Worm (Caenorhabditis elegans) whole organism, L3 larva: Measurements from ENCODE around the gene ZK1055.6.

Experiments used
- R02D3.7 ChIP-seq: fragments of 150-350 bp; optimal IDR thresholded peaks from 2 replicates; lab custom pipeline; 2014; ENCODE audit warnings: missing biosample characterization, missing genetic modification characterization
- ceh-16 ChIP-seq: sonication (generic microtip); optimal IDR thresholded peaks from 2 replicates; lab custom pipeline; 2017; ENCODE audit warnings: missing biosample characterization, missing genetic modification characterization
- ceh-28 ChIP-seq: fragments of 150-350 bp; optimal IDR thresholded peaks from 2 replicates; lab custom pipeline; 2014; ENCODE audit warnings: missing biosample characterization, missing genetic modification reagents, missing genetic modification characterization
- ceh-9 ChIP-seq: sonication (generic microtip); optimal IDR thresholded peaks from 2 replicates; lab custom pipeline; 2018; ENCODE audit warnings: missing biosample characterization, missing genetic modification characterization
- daf-12 ChIP-seq: fragments of 150-350 bp; optimal IDR thresholded peaks from 2 replicates; lab custom pipeline; 2014; ENCODE audit warnings: missing biosample characterization, missing genetic modification reagents, missing genetic modification characterization
- egl-27 ChIP-seq: sonication (generic microtip); optimal IDR thresholded peaks from 4 replicates; lab custom pipeline; 2017; ENCODE audit warnings: missing biosample characterization, missing genetic modification reagents, missing genetic modification characterization
- egl-5 ChIP-seq: fragments of 150-350 bp; optimal IDR thresholded peaks from 2 replicates; lab custom pipeline; 2017; ENCODE audit warnings: missing biosample characterization, missing genetic modification reagents, missing genetic modification characterization, inconsistent platforms
- elt-1 ChIP-seq: fragments of 150-350 bp; optimal IDR thresholded peaks from 2 replicates; lab custom pipeline; 2014; ENCODE audit warnings: missing biosample characterization, missing genetic modification characterization
- elt-2 ChIP-seq: sonication (generic microtip); optimal IDR thresholded peaks from 2 replicates; lab custom pipeline; 2016; ENCODE audit warnings: missing genetic modification reagents, mild to moderate bottlenecking, missing genetic modification characterization, missing compliant biosample characterization
- elt-3 ChIP-seq, 3 experiments: fragments of 150-350 bp in 1 of 3; sonication (generic microtip) in 2 of 3; optimal IDR thresholded peaks; 2 replicates in 2 of 3; 4 replicates in 1 of 3; lab custom pipeline; 2014 to 2017; ENCODE audit warnings: missing biosample characterization in 3 of 3, missing genetic modification characterization in 3 of 3
- fkh-10 ChIP-seq: sonication (generic microtip); optimal IDR thresholded peaks from 2 replicates; lab custom pipeline; 2017; ENCODE audit warnings: missing biosample characterization, missing genetic modification reagents, missing genetic modification characterization
- fkh-2 ChIP-seq: fragments of 150-350 bp; optimal IDR thresholded peaks from 2 replicates; lab custom pipeline; 2014; ENCODE audit warnings: missing biosample characterization, missing genetic modification reagents, missing genetic modification characterization
- jun-1 ChIP-seq: fragments of 150-350 bp; optimal IDR thresholded peaks from 2 replicates; lab custom pipeline; 2014; ENCODE audit warnings: missing biosample characterization, missing genetic modification reagents, missing genetic modification characterization
- lin-39 ChIP-seq: fragments of 150-350 bp; optimal IDR thresholded peaks from 2 replicates; lab custom pipeline; 2018; ENCODE audit warnings: missing biosample characterization, missing genetic modification reagents, missing genetic modification characterization
- mdl-1 ChIP-seq: fragments of 150-350 bp; optimal IDR thresholded peaks from 2 replicates; lab custom pipeline; 2014; ENCODE audit warnings: missing biosample characterization, missing genetic modification characterization
- mml-1 ChIP-seq: fragments of 150-350 bp; sonication (generic microtip); optimal IDR thresholded peaks from 3 replicates; lab custom pipeline; 2014; ENCODE audit warnings: missing biosample characterization, missing genetic modification characterization
- nhr-11 ChIP-seq: fragments of 150-350 bp; optimal IDR thresholded peaks from 2 replicates; lab custom pipeline; 2014; ENCODE audit warnings: missing biosample characterization, missing genetic modification characterization
- nhr-23 ChIP-seq: fragments of 150-350 bp; optimal IDR thresholded peaks from 2 replicates; lab custom pipeline; 2014; ENCODE audit warnings: missing biosample characterization, missing genetic modification reagents, missing genetic modification characterization
- nhr-237 ChIP-seq: fragments of 150-350 bp; optimal IDR thresholded peaks from 2 replicates; lab custom pipeline; 2014; ENCODE audit warnings: missing biosample characterization, missing genetic modification characterization
- nhr-25 ChIP-seq: sonication (generic microtip); optimal IDR thresholded peaks from 2 replicates; lab custom pipeline; 2017; ENCODE audit warnings: missing biosample characterization, missing genetic modification characterization
- nhr-67 ChIP-seq: fragments of 150-350 bp; optimal IDR thresholded peaks from 2 replicates; lab custom pipeline; 2014; ENCODE audit warnings: missing biosample characterization, missing genetic modification characterization
- pha-4 ChIP-seq: fragments of 150-350 bp; optimal IDR thresholded peaks from 2 replicates; lab custom pipeline; 2014; ENCODE audit warnings: missing biosample characterization, missing genetic modification reagents, missing genetic modification characterization
- pqm-1 ChIP-seq: fragments of 150-350 bp; optimal IDR thresholded peaks from 2 replicates; lab custom pipeline; 2017; ENCODE audit warnings: missing biosample characterization, missing genetic modification characterization, inconsistent platforms
- tbx-2 ChIP-seq: sonication (generic microtip); optimal IDR thresholded peaks from 2 replicates; lab custom pipeline; 2016; ENCODE audit warnings: mild to moderate bottlenecking, missing genetic modification characterization, missing compliant biosample characterization
- unc-39 ChIP-seq: sonication (generic microtip); optimal IDR thresholded peaks from 4 replicates; lab custom pipeline; 2017; ENCODE audit warnings: missing biosample characterization, missing genetic modification characterization
- zag-1 ChIP-seq: fragments of 150-350 bp; optimal IDR thresholded peaks from 2 replicates; lab custom pipeline; 2014; ENCODE audit warnings: missing biosample characterization, missing genetic modification characterization
- ztf-11 ChIP-seq: fragments of 150-350 bp; optimal IDR thresholded peaks from 2 replicates; lab custom pipeline; 2014; ENCODE audit warnings: missing biosample characterization, missing genetic modification characterization
- ztf-4 ChIP-seq: fragments of 150-350 bp; optimal IDR thresholded peaks from 2 replicates; lab custom pipeline; 2014; ENCODE audit warnings: missing biosample characterization, missing genetic modification characterization

The ZK1055.6 gene

DNA sequence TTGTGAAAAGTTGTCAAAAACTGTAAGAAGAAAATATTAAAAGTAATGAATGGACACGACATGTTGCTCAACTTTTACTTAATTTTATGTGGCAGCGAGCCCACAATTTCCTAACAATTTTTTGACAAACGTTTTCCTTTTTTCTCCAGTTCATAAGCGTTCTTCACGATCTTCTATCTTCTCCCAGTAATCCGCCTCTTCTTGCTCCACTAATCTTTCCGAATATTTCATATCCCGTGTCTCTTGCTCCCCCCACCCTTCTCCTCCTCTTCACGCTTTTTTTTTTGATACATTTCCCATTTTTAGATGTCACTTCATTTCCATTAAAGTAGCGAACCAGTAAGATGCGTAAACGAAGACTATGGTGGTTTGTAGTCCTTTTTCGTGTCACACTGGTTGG is 30.5 kb upstream of the ZK1055.6 start, which contains the start of gene scd-2:
Gene scd-2, plus strand, starts transcription at position 301 of the 400 bp plus-strand sequence.
- TF ChIP-seq nhr-67 (tag; lab: Kevin White, UChicago) (no peak), fkh-2 (no peak), nhr-25 (no peak), elt-2 (tag; lab: Kevin White, UChicago) (no peak), ceh-28 (tag; lab: Kevin White, UChicago) (no peak), daf-12 (no peak), egl-5 (tag; lab: Kevin White, UChicago) (no peak), nhr-23 (tag; lab: Kevin White, UChicago) (no peak), ztf-4 (tag; lab: Kevin White, UChicago) (no peak), R02D3.7 (tag; lab: Kevin White, UChicago) (no peak), mdl-1 (tag; lab: Kevin White, UChicago) (no peak)
- TF ChIP-seq, all 47 proteins: peak for 0

DNA sequence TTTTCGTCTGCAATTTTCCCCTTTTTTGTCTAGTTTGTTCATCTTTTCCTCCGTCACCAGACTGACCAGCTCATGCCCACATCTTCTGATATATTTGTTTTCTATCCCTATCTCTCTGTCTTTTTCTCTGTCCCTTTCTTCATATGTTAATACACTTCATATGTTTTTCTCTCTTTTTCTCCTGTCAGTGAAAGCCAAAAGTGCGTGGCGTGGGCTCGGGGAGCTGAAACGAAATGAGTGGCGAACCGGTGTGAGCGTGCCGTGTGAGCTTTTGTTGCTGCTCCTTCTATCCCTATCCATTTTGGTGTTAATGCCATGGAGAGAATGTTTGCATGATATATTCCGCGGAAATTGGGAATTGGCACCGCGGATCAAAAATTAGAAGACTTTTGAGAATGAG is 29.5 kb upstream of the ZK1055.6 start:
- TF ChIP-seq nhr-11 (tag; lab: Kevin White, UChicago) (no peak), elt-1 (tag; lab: Kevin White, UChicago) (no peak), zag-1 (tag; lab: Kevin White, UChicago) (no peak), lin-39 (tag; lab: Kevin White, UChicago) (no peak), ceh-28 (tag; lab: Kevin White, UChicago) (no peak), ceh-9 (tag; lab: Kevin White, UChicago) (no peak), egl-27 (tag; lab: Kevin White, UChicago) (no peak)

DNA sequence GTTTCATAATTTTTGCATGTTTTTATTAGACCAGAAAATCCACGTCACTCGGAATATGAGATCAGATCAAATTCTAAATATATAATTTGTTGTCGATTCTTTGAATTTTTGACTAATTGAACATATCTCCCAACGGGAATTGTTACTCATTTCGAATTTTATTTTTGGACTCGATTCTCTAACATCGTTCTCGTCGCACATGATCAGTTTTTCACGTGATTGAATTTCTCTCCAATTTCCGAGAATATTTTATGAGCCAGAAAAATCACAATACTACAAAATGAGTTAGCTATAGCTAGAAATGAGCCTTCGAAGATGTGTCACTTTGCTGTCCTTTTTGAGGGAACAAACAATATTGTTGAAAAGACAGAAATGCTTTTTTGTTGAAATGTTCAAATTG is 28.4 kb upstream of the ZK1055.6 start:
- TF ChIP-seq nhr-11 (tag; lab: Kevin White, UChicago) (peak; percentile 70), fkh-10 (GFP tag; lab: Kevin White, UChicago) (peak; percentile 13), ztf-4 (tag; lab: Kevin White, UChicago) (no peak)

DNA sequence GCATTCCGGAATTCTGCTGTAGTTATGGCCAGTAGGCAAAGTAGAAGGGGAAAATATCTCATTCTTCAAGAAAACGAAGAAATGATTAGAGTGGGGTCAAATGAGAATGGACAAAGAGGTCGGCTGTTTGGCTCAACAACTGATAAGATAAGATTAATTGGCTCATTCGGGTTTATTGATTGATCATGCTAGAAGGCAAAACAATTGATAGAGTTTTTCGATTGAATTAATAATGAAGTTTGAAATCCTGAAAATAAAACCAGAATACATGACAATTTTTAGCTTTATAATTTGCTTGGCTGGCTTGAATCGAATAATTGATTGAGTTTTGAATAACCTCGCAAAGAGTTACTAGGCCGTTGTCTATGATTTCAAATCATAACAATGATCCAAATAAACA is 23.8 kb upstream of the ZK1055.6 start, which contains the start of gene ppt-1:
Gene ppt-1, minus strand, starts transcription at position 101 of the 400 bp plus-strand sequence.
- TF ChIP-seq elt-3 (tag; optimal IDR thresholded peaks at IDR 0.05; lab: Kevin White, UChicago): no peak

DNA sequence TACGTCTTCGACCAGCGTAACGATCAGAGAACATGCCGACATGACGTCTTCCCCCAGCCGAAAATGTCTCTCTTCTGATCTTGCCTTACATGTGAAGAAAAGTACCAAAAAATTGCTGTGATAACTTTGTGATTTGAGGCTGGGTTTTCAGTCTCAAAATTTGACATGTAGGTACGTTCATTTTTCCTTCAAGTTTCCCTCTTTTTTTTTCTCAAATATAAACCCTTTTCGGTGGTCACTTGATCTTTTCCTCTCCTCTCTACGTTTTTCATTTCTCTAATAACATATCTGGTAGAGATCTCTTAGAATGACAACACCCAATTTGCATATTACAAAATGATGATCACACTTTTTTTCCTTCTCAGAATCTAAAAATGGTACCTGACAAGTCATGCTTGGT is 19.5 kb upstream of the ZK1055.6 start, which contains the start of gene nhr-37:
Gene nhr-37, plus strand, starts transcription at position 301 of the 400 bp plus-strand sequence.
- no peak for TF ChIP-seq elt-1 (tag; lab: Kevin White, UChicago)
- TF ChIP-seq ztf-4 (tag; lab: Kevin White, UChicago): no peak
- no peak for TF ChIP-seq fkh-10 (GFP tag; lab: Kevin White, UChicago)
- TF ChIP-seq mml-1: no peak
- no peak for TF ChIP-seq unc-39 (tag; lab: Kevin White, UChicago)
- TF ChIP-seq elt-2 (tag; lab: Kevin White, UChicago): no peak
- TF ChIP-seq ztf-11 (tag; lab: Kevin White, UChicago): no peak
- TF ChIP-seq nhr-237 (tag; lab: Kevin White, UChicago): no peak
- TF ChIP-seq tbx-2 (tag; lab: Kevin White, UChicago): no peak
- no peak for TF ChIP-seq elt-3 (tag; optimal IDR thresholded peaks at IDR 0.05; lab: Kevin White, UChicago)

DNA sequence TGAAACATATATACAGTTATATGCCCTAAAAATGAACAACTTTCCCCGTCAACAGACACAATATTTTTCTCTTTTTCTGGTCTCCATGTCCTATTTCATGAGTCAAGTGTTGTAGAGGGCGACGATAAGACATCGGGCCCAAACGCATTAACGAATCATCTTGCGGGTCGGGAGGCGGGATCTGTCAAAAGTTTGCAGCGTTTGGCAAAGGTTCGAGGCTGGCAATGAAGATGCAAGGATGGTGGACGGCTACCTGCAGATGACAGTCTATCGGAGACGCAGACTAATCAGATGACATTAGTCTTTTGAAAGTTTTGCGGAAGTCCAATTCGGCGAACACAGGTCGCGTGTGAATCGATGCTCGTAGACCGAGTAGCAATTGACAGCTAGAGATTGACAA is 18.4 kb upstream of the ZK1055.6 start:
- no peak for TF ChIP-seq jun-1 (tag; lab: Kevin White, UChicago)
- peak; percentile 52 for TF ChIP-seq nhr-25
- no peak for TF ChIP-seq ceh-9 (tag; lab: Kevin White, UChicago)
- TF ChIP-seq, all 47 proteins: peak for 1

DNA sequence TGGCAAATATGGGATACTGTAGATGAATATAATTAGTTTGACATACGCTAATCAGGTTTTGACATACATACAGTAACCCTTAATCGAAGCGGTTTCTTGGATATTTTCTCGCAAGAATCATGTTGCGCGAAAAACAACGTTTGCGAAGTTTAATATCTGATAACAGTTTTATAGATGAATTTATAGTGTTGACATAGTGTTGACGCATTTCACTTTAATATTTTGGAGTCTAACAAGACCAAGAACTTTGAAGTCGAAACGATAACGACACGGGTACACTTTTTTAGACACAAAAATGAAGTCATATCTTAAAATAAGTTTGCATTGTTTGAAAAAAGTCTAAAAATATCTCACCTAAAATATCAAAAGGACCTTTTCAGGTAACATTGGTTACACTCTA is 13.9 kb upstream of the ZK1055.6 start:
- peak; percentile 38 for TF ChIP-seq pha-4 (tag; lab: Kevin White, UChicago)
- TF ChIP-seq ceh-9 (tag; lab: Kevin White, UChicago): no peak
- TF ChIP-seq elt-2 (tag; lab: Kevin White, UChicago): peak; percentile 57
- TF ChIP-seq ceh-16: no peak
- peak; percentile 88 for TF ChIP-seq pqm-1 (tag; lab: Kevin White, UChicago)
